Fruit fly (Drosophila melanogaster): ENCODE data around the gene CG43218.

DNA sequence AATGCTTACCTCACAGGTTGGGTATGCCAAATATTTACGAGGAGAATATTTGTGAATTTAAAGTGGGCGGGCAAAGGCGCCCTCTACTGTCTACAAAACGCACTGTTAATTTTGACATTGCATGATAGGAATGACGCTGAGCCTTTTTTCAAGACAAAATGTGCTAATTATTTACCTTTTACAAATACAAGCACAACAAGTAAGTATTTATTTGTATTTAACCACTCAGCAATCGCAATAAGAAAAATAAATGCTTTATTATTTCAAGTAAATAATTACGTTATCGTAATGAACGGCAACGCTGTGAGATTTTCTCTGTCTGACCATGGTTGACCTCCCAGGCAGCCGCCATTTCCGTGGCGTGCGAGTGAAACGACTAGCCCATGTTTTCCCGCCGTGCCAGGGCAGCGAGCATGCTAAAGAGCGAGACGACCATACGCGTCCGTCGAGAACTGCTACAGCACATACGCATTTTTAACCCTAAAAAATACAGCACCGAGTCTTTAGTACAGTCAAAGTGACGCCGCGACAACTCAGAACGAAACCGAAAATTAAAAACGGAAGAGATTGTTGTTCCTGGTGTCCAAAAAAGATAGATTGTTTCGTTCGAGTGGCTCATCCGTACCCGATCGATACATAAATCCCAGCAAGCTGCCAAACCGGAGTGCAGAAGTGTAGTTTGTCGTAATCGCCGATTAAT lies 28.0 kb downstream of the CG43218 start, which contains the start of the genes CG12974 and pzg:
- TF ChIP-seq Ets98B (GFP tag; IDR thresholded peaks at IDR 0.05), result peak; percentile 29; the same call in 1 of the 2 replicates
- TF ChIP-seq CG9948 (tag; optimal IDR thresholded peaks at IDR 0.05), result peak; percentile 38
- TF ChIP-seq CG8159 (tag; optimal IDR thresholded peaks at IDR 0.05), result peak; percentile 57
- peak; percentile 81; the same call in 2 of the 3 replicates for TF ChIP-seq CG4496 (GFP tag; IDR thresholded peaks at IDR 0.05)
- no peak for TF ChIP-seq D1 (tag; optimal IDR thresholded peaks at IDR 0.05)
- TF ChIP-seq CG13204 (GFP tag; optimal IDR thresholded peaks at IDR 0.05), result no peak
- peak; percentile 61 for TF ChIP-seq Snoo (tag; optimal IDR thresholded peaks at IDR 0.05)

Measured in whole organism, pupa.